Fruit fly (Drosophila melanogaster) whole organism, wandering third instar larva: Measurements from ENCODE around the gene CG17272.
A peak's percentile ranks its signal among the peaks of the same experiment; 100 is the strongest.

Source experiments
- Abd-B ChIP-seq: fragments of >200 bp; optimal IDR thresholded peaks from 2 replicates; lab custom pipeline; 2017; ENCODE audit warnings: missing biosample characterization, missing genetic modification characterization
- CG32264 ChIP-seq: fragments of 200-800 bp; sonication (Bioruptor generic); optimal IDR thresholded peaks from 2 replicates; lab custom pipeline; 2016; ENCODE audit warnings: missing biosample characterization, missing genetic modification characterization
- CG9705 ChIP-seq: fragments of 200-800 bp; sonication (Bioruptor generic); optimal IDR thresholded peaks from 2 replicates; lab custom pipeline; 2018; ENCODE audit warnings: missing biosample characterization, mild to moderate bottlenecking, missing genetic modification characterization
- CrebA ChIP-seq: fragments of 200-800 bp; sonication (Bioruptor generic); optimal IDR thresholded peaks from 2 replicates; lab custom pipeline; 2016; ENCODE audit warnings: missing biosample characterization, mild to moderate bottlenecking, missing genetic modification characterization, borderline replicate concordance
- Dfd ChIP-seq: fragments of >200 bp; optimal IDR thresholded peaks from 2 replicates; lab custom pipeline; 2017; ENCODE audit warnings: missing biosample characterization, missing genetic modification characterization
- Dif ChIP-seq: fragments of 200-275, 200-300 bp; sonication (Bioruptor generic); optimal IDR thresholded peaks from 2 replicates; lab custom pipeline; 2018; ENCODE audit warnings: missing biosample characterization, missing genetic modification characterization; ENCODE audit not compliant: partially characterized antibody
- GATAd ChIP-seq: sonication (Bioruptor generic); optimal IDR thresholded peaks from 2 replicates; lab custom pipeline; 2016; ENCODE audit warnings: missing biosample characterization, missing genetic modification characterization
- HLH106 ChIP-seq: fragments of 200-800 bp; optimal IDR thresholded peaks from 3 replicates; lab custom pipeline; 2019; ENCODE audit warnings: missing biosample characterization, mild to moderate bottlenecking, missing genetic modification characterization, moderate library complexity
- Hnf4 ChIP-seq: fragments of 200-800 bp; sonication (Bioruptor generic); optimal IDR thresholded peaks from 2 replicates; lab custom pipeline; 2016; ENCODE audit warnings: missing biosample characterization, mild to moderate bottlenecking, missing genetic modification characterization
- Hr78 ChIP-seq: fragments of >200 bp; optimal IDR thresholded peaks from 2 replicates; lab custom pipeline; 2017; ENCODE audit warnings: missing biosample characterization, missing genetic modification characterization
- Hr83 ChIP-seq: fragments of 200-300 bp; sonication (Bioruptor generic); optimal IDR thresholded peaks from 2 replicates; lab custom pipeline; 2016; ENCODE audit warnings: missing biosample characterization, mild to moderate bottlenecking, missing genetic modification characterization, moderate library complexity; ENCODE audit not compliant: poor library complexity, severe bottlenecking
- Jra ChIP-seq: sonication (Bioruptor generic); optimal IDR thresholded peaks from 2 replicates; lab custom pipeline; 2016; ENCODE audit warnings: missing biosample characterization, missing genetic modification characterization
- Mio ChIP-seq: sonication (Bioruptor generic); optimal IDR thresholded peaks from 2 replicates; lab custom pipeline; 2016; ENCODE audit warnings: missing biosample characterization, missing genetic modification characterization
- Myc ChIP-seq: fragments of >200 bp; optimal IDR thresholded peaks from 2 replicates; lab custom pipeline; 2017
- N ChIP-seq: fragments of >200 bp; optimal IDR thresholded peaks from 2 replicates; lab custom pipeline; 2018; ENCODE audit warnings: missing biosample characterization, missing external identifiers, missing genetic modification characterization
- OdsH ChIP-seq: fragments of 200-800 bp; sonication (Bioruptor generic); optimal IDR thresholded peaks from 2 replicates; lab custom pipeline; 2016; ENCODE audit warnings: missing biosample characterization, mild to moderate bottlenecking, missing genetic modification characterization
- Rel ChIP-seq, 2 experiments: fragments of 200-800 bp; sonication (Bioruptor generic) in 1 of 2; optimal IDR thresholded peaks; 2 replicates in 1 of 2; 3 replicates in 1 of 2; lab custom pipeline; 2016 to 2019; ENCODE audit warnings: mild to moderate bottlenecking in 2 of 2, missing biosample characterization in 2 of 2, missing genetic modification characterization in 2 of 2, moderate library complexity in 1 of 2
- Sp1 ChIP-seq: fragments of 200-800 bp; sonication (Bioruptor generic); optimal IDR thresholded peaks from 3 replicates; lab custom pipeline; 2019; ENCODE audit warnings: missing biosample characterization, mild to moderate bottlenecking, missing genetic modification characterization, moderate library complexity
- Vsx2 ChIP-seq: fragments of 200-300, 225-300 bp; sonication (Bioruptor generic); optimal IDR thresholded peaks from 2 replicates; lab custom pipeline; 2018; ENCODE audit warnings: missing biosample characterization, missing genetic modification characterization; ENCODE audit not compliant: partially characterized antibody
- br ChIP-seq: fragments of 200-800 bp; sonication (Bioruptor generic); optimal IDR thresholded peaks from 2 replicates; lab custom pipeline; 2016; ENCODE audit warnings: missing biosample characterization, missing genetic modification characterization
- brk ChIP-seq: fragments of 200-800 bp; sonication (Bioruptor generic); optimal IDR thresholded peaks from 2 replicates; lab custom pipeline; 2016; ENCODE audit warnings: missing biosample characterization, mild to moderate bottlenecking, missing genetic modification characterization
- dl ChIP-seq, 2 experiments: fragments of 175-275, 200-275 bp in 1 of 2; fragments of 200-275 bp in 1 of 2; sonication (Bioruptor generic); optimal IDR thresholded peaks; lab custom pipeline; 2018; ENCODE audit warnings: mild to moderate bottlenecking in 2 of 2, missing biosample characterization in 2 of 2, missing genetic modification characterization in 2 of 2, moderate library complexity in 2 of 2; ENCODE audit not compliant: partially characterized antibody in 2 of 2, insufficient read depth in 1 of 2
- dmrt93B ChIP-seq: fragments of 200-800 bp; sonication (Bioruptor generic); optimal IDR thresholded peaks from 2 replicates; lab custom pipeline; 2018; ENCODE audit warnings: missing biosample characterization, mild to moderate bottlenecking, missing genetic modification characterization
- dsf ChIP-seq: sonication (Bioruptor generic); optimal IDR thresholded peaks from 2 replicates; lab custom pipeline; 2016; ENCODE audit warnings: missing biosample characterization, missing genetic modification characterization, borderline replicate concordance
- ey ChIP-seq: fragments of 200-800 bp; sonication (Bioruptor generic); optimal IDR thresholded peaks from 2 replicates; lab custom pipeline; 2016; ENCODE audit warnings: missing biosample characterization, missing genetic modification characterization
- foxo ChIP-seq, 2 experiments: fragments of 200-800 bp; sonication (Bioruptor generic); optimal IDR thresholded peaks; 2 replicates in 1 of 2; 3 replicates in 1 of 2; lab custom pipeline; 2016 to 2017; ENCODE audit warnings: missing biosample characterization in 2 of 2, missing genetic modification characterization in 2 of 2
- fru ChIP-seq: fragments of 200-800 bp; sonication (Bioruptor generic); optimal IDR thresholded peaks from 3 replicates; lab custom pipeline; 2016; ENCODE audit warnings: missing biosample characterization, mild to moderate bottlenecking, missing genetic modification characterization
- h ChIP-seq: fragments of 200-800 bp; sonication (Bioruptor generic); optimal IDR thresholded peaks from 3 replicates; lab custom pipeline; 2016; ENCODE audit warnings: missing biosample characterization, mild to moderate bottlenecking, missing genetic modification characterization
- jim ChIP-seq: fragments of 175-275, 200-325 bp; sonication (Bioruptor generic); optimal IDR thresholded peaks from 2 replicates; lab custom pipeline; 2016; ENCODE audit warnings: missing biosample characterization, mild to moderate bottlenecking, missing genetic modification characterization
- lola ChIP-seq: fragments of >200 bp; optimal IDR thresholded peaks from 2 replicates; lab custom pipeline; 2017; ENCODE audit warnings: missing biosample characterization, missing genetic modification characterization
- pan ChIP-seq: fragments of >200 bp; optimal IDR thresholded peaks from 2 replicates; lab custom pipeline; 2017
- psq ChIP-seq: fragments of 200-800 bp; sonication (Bioruptor generic); optimal IDR thresholded peaks from 3 replicates; lab custom pipeline; 2017; ENCODE audit warnings: missing biosample characterization, mild to moderate bottlenecking, missing genetic modification characterization, moderate library complexity
- rgr ChIP-seq: fragments of 200-800 bp; sonication (Bioruptor generic); optimal IDR thresholded peaks from 3 replicates; lab custom pipeline; 2016; ENCODE audit warnings: missing biosample characterization, mild to moderate bottlenecking, missing genetic modification characterization
- sage ChIP-seq: fragments of 200-800 bp; sonication (Bioruptor generic); optimal IDR thresholded peaks from 2 replicates; lab custom pipeline; 2016; ENCODE audit warnings: missing biosample characterization, mild to moderate bottlenecking, missing genetic modification characterization
- sv ChIP-seq: fragments of 200-800 bp; sonication (Bioruptor generic); optimal IDR thresholded peaks from 3 replicates; lab custom pipeline; 2016; ENCODE audit warnings: missing biosample characterization, missing genetic modification characterization
- tai ChIP-seq: sonication (Bioruptor generic); optimal IDR thresholded peaks from 2 replicates; lab custom pipeline; 2016; ENCODE audit warnings: missing biosample characterization, missing genetic modification characterization
- usp ChIP-seq: fragments of >200 bp; optimal IDR thresholded peaks from 2 replicates; lab custom pipeline; 2017; ENCODE audit warnings: missing biosample characterization, missing genetic modification characterization
- woc ChIP-seq: sonication (Bioruptor generic); optimal IDR thresholded peaks from 2 replicates; lab custom pipeline; 2016; ENCODE audit warnings: missing biosample characterization, mild to moderate bottlenecking, missing genetic modification characterization

Gene CG17272

dm6 chr3R:20782104-20782654 is 41.9 kb downstream of the CG17272 start:
- TF ChIP-seq jim (no peak), CG9705 (GFP tag; lab: Kevin White, UChicago) (peak; percentile 67), rgr (GFP tag; lab: Kevin White, UChicago) (peak; percentile 91), sage (GFP tag; lab: Kevin White, UChicago) (peak; percentile 56), brk (GFP tag; lab: Kevin White, UChicago) (no peak), Hr83 (GFP tag; lab: Kevin White, UChicago) (no peak), Jra (GFP tag; lab: Kevin White, UChicago) (no peak), h (GFP tag; lab: Kevin White, UChicago) (peak; percentile 78), tai (no peak), Rel (GFP tag; optimal IDR thresholded peaks at IDR 0.05; lab: Kevin White, UChicago) (no peak), Rel (tag; optimal IDR thresholded peaks at IDR 0.05; lab: Kevin White, UChicago) (peak; percentile 36), fru (peak; percentile 82), foxo (GFP tag; optimal IDR thresholded peaks at IDR 0.05; lab: Kevin White, UChicago) (peak in 1 of 2 experiments; percentile 91), dmrt93B (GFP tag; lab: Kevin White, UChicago) (peak; percentile 82), dl (GFP tag; optimal IDR thresholded peaks at IDR 0.05; lab: Kevin White, UChicago; ENCODE audit: insufficient read depth in 1 of 2, partially characterized antibody in 2 of 2) (no peak), Hr78 (GFP tag; lab: Kevin White, UChicago) (no peak), usp (GFP tag; lab: Kevin White, UChicago) (no peak), N (GFP tag; lab: Kevin White, UChicago) (no peak), Hnf4 (GFP tag; lab: Kevin White, UChicago) (peak; percentile 6), br (GFP tag; lab: Kevin White, UChicago) (peak; percentile 58), GATAd (no peak), Dfd (GFP tag; lab: Kevin White, UChicago) (no peak), psq (GFP tag; lab: Kevin White, UChicago) (peak; percentile 79), Sp1 (GFP tag; lab: Kevin White, UChicago) (peak; percentile 89), OdsH (GFP tag; lab: Kevin White, UChicago) (peak; percentile 71), Abd-B (GFP tag; lab: Kevin White, UChicago) (no peak), HLH106 (peak; percentile 89), woc (GFP tag; lab: Kevin White, UChicago) (peak; percentile 48), ey (peak; percentile 72), sv (GFP tag; lab: Kevin White, UChicago) (no peak), Mio (no peak), Vsx2 (GFP tag; lab: Kevin White, UChicago) (no peak), CrebA (GFP tag; lab: Kevin White, UChicago) (no peak), lola (no peak), Myc (lab: Kevin White, UChicago) (no peak), pan (lab: Kevin White, UChicago) (no peak), dsf (GFP tag; lab: Kevin White, UChicago) (no peak), CG32264 (GFP tag; lab: Kevin White, UChicago) (no peak), Dif (GFP tag; lab: Kevin White, UChicago) (no peak)

DNA sequence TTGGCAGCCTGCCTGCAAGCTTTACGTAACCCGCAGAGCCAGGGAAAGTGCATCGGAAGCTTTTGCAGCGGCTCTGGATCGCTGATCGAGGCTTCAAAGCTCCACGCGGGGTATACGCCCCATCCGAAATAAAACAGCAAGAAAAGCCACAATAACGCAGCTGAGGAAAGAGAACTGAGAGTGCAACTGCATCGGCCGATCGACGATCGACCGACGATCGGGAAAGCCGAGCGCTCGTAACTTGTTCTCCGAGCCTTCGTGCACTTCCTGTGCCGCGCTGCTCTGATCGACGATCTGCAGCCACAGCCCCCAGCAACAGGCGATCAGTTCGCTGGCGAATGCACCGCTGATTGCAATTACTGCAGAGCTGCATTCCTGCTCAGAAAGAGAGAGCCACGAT is 44.1 kb downstream of the CG17272 start:
- TF ChIP-seq CrebA (GFP tag; lab: Kevin White, UChicago) (peak; percentile 55), Dfd (GFP tag; lab: Kevin White, UChicago) (no peak), sage (GFP tag; lab: Kevin White, UChicago) (peak; percentile 21), dl (GFP tag; optimal IDR thresholded peaks at IDR 0.05; lab: Kevin White, UChicago; ENCODE audit: insufficient read depth in 1 of 2, partially characterized antibody in 2 of 2) (no peak), Mio (no peak), jim (no peak), dsf (GFP tag; lab: Kevin White, UChicago) (peak; percentile 17), HLH106 (no peak), N (GFP tag; lab: Kevin White, UChicago) (no peak), dmrt93B (GFP tag; lab: Kevin White, UChicago) (no peak), Rel (GFP tag; optimal IDR thresholded peaks at IDR 0.05; lab: Kevin White, UChicago) (peak; percentile 53), Rel (tag; optimal IDR thresholded peaks at IDR 0.05; lab: Kevin White, UChicago) (peak; percentile 58), CG32264 (GFP tag; lab: Kevin White, UChicago) (no peak), Jra (GFP tag; lab: Kevin White, UChicago) (peak; percentile 31), Dif (GFP tag; lab: Kevin White, UChicago) (peak; percentile 70), OdsH (GFP tag; lab: Kevin White, UChicago) (no peak), Sp1 (GFP tag; lab: Kevin White, UChicago) (peak; percentile 50), woc (GFP tag; lab: Kevin White, UChicago) (peak; percentile 3), GATAd (no peak), Vsx2 (GFP tag; lab: Kevin White, UChicago) (peak; percentile 33), fru (peak; percentile 59), Hr78 (GFP tag; lab: Kevin White, UChicago) (no peak), tai (no peak), Abd-B (GFP tag; lab: Kevin White, UChicago) (no peak), Hr83 (GFP tag; lab: Kevin White, UChicago) (peak; percentile 44), psq (GFP tag; lab: Kevin White, UChicago) (peak; percentile 65), CG9705 (GFP tag; lab: Kevin White, UChicago) (no peak), brk (GFP tag; lab: Kevin White, UChicago) (no peak), usp (GFP tag; lab: Kevin White, UChicago) (no peak), Hnf4 (GFP tag; lab: Kevin White, UChicago) (peak; percentile 3), rgr (GFP tag; lab: Kevin White, UChicago) (peak; percentile 42), br (GFP tag; lab: Kevin White, UChicago) (peak; percentile 36), ey (peak; percentile 7), sv (GFP tag; lab: Kevin White, UChicago) (no peak), pan (lab: Kevin White, UChicago) (no peak), h (GFP tag; lab: Kevin White, UChicago) (peak; percentile 43), foxo (GFP tag; optimal IDR thresholded peaks at IDR 0.05; lab: Kevin White, UChicago) (peak in 1 of 2 experiments; percentile 6), Myc (lab: Kevin White, UChicago) (no peak), lola (no peak)
